Worm (Caenorhabditis elegans): ENCODE data around the gene mlc-1.

The mlc-1 gene

DNA sequence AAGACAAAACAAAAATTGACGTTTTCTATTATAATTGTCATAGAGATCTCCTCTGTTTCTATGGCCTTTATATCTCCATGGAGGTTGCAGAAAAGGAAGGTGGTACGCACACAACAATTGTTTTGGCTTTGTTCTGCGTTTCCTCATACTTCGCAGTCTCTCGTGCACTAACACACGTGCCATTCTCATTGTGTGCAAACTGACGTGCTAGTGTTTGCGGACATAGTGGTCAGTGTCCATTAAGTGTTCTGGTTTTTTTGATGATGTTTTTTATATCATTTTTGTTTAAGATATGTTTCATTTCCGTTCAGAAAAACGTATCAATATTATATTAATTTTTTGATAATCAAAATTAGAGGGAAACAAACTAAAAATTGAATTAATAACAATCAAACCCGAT is 7.6 kb upstream of the mlc-1 start, which contains the start of gene C36E6.2:
C36E6.2 (plus strand) TSS at position 261 of the 400 bp plus-strand sequence.
- no peak for TF ChIP-seq unc-62 (GFP tag; optimal IDR thresholded peaks at IDR 0.05)

DNA sequence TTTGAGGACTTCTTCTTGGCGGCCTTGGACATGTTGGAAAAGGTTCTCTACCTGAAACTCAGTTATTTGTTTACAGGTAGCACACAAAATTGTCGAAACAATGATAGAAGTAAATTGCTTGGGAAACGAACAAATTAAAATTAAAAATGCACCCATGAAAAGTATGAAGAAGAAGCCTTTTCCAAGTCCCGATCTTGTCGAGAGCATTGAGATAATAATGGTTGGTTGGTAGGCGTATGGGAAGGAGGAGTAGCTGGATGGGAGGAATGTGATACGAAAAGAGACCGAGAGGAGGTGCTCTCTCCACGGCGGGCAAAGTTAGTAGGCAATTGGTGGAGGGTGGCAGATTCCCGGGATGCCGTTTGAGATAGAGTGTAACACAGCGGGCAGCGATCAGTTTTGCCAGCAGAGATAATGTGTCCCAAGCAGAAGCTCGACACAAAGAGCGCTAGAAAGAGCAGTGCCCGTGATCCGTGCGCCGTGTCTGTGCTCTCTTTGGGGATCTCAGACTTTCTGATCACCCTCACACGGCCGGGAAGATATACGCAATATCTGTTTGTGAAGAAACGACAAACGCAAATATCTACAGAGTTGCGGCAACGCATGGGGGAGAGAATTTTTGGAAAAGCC is 2.4 kb upstream of the mlc-1 start, which contains the start of gene mlc-2:
mlc-2 (minus strand) TSS at position 51 of the 630 bp plus-strand sequence.
- TF ChIP-seq unc-62 (GFP tag; optimal IDR thresholded peaks at IDR 0.05), result no peak

DNA sequence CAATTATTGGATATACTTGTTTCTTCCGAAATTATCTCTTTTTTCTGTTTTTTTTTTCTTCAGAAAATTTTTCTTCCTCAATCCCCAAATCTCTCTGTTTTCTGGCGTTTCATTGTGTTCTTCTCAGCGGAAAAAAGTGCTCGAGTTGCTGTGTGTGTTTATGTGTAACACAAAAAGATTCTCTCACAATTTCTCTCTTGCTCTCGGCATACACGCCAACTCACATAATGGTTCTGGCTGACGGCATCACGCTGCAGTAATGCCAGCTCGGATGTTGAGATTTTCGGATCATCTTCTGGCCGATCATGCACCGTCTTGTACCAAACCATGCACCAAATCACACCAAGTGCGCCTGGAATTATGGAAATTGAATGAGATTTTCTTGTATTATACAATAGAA is 2.9 kb downstream of the mlc-1 start:
- TF ChIP-seq unc-62 (GFP tag; optimal IDR thresholded peaks at IDR 0.05), result no peak

DNA sequence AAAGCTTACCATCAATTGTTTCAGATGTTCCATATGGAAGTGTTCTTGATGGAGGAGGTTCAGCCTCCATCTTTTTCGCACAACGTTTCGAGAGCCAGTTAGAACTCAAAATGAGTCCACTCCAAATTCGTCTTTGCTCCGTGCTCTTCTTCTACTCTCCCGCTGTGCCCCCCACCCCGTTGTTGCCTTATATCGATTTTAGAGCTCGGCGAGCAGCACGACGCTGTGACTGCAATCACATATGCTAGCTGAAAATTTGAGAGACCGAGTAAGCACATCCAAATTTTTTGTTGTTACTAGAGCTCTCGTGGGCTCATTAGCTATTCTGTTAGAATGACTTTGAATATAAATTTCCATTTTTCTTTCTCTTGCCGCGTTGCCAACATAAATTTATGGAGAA is 5.8 kb downstream of the mlc-1 start, which contains the start of gene slc-17.1:
slc-17.1 (minus strand) TSS at position 101 of the 400 bp plus-strand sequence.
- no peak for TF ChIP-seq unc-62 (GFP tag; optimal IDR thresholded peaks at IDR 0.05)

DNA sequence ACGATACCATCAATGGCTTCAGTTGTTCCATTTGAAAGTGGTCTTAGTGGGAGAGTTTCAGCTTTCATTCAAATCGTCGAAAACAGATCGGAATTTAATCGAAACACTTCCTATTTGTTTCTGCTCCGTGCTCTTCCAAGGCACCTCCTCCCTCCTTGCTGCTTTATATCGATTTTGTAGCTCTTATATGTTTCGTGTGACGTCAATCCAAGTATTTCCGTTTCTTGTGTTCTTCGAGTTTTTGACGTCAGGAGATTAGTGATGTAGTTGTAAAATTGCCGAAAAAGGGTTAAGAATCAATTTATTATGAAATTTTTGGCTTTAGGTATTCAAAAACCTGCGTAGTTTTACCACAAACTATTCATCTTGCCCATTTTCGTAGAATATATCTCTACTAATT is 7.6 kb downstream of the mlc-1 start, which contains the start of gene ZK54.3:
ZK54.3 (minus strand) TSS at position 391 of the 400 bp plus-strand sequence.
- no peak for TF ChIP-seq unc-62 (GFP tag; optimal IDR thresholded peaks at IDR 0.05)

DNA sequence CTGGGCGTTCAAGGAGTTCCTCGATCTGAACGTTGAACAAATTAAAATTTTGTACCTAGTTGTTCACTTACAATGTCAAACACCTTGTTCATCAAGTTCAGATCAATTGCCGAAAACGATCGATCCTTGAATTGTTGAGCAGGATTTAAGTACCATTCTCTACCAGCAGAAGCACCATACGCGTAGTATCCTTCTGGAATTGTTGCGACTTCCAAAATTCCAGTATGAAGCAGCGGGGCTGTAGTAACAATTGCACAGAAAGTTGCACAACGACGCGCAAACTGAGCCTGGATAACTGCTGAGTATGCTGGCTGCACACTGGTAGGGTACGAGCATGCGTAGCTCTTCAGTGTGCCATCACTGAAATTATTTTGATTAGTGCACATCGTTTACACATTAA is 9.5 kb downstream of the mlc-1 start:
- TF ChIP-seq unc-62 (GFP tag; optimal IDR thresholded peaks at IDR 0.05), result no peak

DNA sequence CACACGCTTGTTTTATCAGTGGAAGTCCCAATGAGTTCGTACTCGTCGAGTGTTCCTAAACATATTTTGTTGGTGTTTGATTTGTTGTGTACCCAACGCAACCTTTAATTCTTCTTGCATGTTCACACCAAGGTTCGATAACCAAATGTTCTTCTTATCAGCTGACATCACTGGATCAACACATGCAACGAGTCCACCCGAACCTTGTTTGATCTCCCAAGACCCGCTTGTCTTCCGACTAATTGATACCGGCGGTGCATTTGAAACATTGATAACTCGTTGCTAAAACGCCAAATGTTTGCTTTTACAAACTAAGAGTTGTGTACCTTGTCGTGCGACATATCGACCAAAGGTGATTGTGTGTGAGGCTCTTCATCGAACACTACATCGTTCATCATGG is 12.7 kb downstream of the mlc-1 start:
- no peak for TF ChIP-seq unc-62 (GFP tag; optimal IDR thresholded peaks at IDR 0.05)

DNA sequence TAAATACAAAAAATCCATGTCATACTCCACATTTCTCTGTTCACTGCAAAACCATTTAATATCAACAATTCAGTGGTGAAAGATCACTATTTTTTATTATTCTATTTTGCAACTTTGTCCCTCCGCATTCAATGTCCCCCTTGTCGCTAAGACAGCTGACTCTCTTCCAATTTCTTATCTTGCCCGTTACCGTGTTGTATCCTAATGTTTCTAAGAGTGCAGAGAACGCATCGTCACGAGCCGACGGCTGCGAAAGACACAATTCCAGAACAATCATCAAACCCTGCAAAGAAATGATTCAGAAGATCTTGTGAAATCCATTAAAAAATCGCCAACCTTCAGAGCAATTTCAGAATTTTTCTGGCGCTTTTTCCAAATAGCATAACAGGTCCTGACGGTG is 13.9 kb downstream of the mlc-1 start:
- no peak for TF ChIP-seq unc-62 (GFP tag; optimal IDR thresholded peaks at IDR 0.05)

DNA sequence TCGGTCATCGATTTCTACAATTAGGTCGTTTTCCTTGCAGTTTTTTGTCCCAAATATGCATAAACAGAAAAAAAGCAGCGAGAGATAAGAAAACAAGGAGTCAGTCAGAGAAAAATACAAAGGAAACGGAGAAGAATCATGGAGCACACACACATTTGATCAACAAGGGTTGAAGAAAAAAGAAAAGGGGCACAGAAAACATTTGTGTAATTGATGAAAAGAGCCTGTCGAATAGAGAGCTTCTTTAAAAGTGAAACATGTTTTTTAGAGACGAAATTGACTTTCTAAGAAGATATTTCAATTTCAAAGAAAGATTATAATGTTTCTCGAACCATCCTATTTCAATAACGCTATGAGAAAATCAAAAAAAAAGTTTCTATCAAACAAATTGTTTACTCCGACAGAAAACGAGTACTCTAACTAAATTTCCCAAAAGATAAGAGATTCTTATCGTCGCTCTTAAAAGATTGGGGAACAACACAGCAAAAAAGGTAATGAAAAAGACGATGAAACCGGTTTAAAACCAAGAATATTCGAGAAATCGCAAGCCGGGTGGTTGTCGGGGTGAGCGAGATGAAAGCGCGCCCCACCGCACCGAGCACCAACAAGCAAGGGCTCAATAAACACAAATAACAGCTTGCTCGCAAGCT is 15.6 kb downstream of the mlc-1 start, which contains the start of gene tps-1:
tps-1 (minus strand) TSS at position 14 of the 650 bp plus-strand sequence.
- no peak for TF ChIP-seq unc-62 (GFP tag; optimal IDR thresholded peaks at IDR 0.05)

DNA sequence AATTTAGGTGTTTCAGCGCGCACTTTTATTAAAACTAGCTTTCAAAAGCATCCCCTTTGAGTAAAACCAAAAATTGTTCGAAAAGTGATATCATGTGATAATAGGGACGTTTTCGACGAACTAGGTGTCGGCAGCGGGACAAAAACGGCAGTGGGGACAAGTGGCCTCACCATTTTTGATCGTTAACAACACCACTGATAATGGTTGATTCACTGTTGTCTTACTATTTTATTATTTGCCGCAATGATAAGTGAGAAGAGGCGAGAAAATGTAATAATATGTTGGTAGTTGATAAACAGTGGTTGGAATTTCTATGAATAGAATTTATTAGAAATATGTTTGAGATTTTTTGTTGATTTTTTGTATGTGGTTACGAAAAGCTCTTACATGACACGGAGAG is 17.0 kb downstream of the mlc-1 start:
- TF ChIP-seq unc-62 (GFP tag; optimal IDR thresholded peaks at IDR 0.05), result no peak

DNA sequence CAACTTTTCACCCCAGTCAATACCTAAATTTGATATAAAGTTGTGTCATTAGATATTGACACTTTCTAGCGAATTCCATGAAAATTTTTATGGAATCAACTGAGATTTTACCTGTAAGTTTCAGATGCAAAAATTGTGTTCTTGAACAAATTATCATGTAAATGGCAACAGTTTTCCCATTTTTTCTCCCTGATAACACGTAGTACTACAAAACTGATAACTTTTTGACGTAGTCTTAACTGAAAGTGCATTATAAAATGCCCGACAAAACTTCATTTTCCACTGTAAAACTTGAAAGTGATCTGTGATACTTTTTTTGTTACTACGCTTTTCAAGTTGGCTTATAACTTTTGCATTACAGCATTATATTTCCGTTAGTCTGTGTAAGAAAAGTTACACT is 19.7 kb downstream of the mlc-1 start:
- no peak for TF ChIP-seq unc-62 (GFP tag; optimal IDR thresholded peaks at IDR 0.05)

DNA sequence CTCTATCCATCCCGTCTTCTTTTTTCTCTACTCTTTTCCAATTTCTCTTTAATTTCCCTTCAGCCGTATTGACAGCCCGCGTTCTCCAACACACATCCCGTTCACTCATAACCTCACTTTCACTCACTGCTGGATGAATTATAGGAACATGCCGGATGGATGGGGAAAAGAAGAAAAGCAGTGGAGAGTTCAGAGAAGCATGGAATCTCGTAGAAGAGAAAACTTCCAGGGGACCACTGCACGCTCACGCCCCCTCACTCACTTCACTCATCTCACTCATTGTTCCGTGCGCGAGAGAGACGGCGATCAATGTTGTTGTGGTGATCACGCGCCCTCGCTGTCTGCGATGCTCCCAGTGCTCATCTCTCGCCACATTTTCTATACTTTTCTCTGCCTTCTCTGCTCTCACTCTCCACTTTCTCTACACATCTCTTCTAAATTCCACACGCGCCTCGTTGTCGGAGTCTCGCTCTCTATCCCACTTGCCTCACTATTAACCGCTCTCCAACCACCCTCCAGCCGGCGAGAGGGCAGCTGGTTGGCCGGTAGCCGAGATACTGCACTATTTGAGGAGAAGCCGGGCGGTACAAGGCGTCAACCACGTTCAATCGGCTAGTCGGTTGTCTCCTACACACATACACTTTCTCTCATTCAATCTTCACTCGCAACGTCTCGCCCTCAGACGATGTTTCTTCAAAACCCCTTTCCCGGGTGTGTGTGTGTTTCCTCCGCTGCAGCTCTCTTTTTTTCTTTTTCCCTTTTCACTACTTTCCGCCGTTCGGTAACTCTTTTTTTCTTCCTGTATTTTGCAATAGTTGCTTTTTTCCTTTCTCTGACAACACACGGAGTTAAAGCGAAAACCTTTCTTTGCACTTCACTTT is 20.9 kb downstream of the mlc-1 start:
- TF ChIP-seq unc-62 (GFP tag; optimal IDR thresholded peaks at IDR 0.05), result peak; percentile 6

DNA sequence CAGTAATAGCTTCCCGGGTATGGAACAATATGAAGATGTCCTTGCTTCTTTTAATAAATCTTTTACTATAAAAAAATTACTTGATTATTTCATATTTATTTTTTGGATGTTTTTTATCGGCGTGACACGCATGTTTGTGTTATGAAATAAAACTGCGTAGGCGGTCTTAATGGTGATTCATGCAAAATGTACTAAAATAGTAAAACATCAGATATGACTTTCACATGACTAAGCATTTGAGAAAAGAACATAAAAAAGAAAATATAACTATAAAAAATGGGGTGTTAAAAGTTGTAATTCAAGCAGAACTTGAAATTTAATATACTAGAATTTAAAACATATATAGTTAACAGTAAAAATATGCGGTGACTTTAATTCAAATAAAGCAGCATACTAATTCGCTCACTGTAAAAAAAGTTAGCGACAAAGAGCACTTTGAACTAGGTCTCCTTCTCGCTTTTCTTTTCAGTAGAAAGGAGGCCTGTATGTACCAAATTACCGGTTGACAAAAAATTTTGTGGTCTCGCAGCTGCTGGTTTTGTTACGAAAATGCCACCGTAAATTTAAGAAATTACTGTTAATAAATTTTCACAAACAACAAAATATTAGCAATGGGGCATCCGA is 23.0 kb downstream of the mlc-1 start:
- TF ChIP-seq unc-62 (GFP tag; optimal IDR thresholded peaks at IDR 0.05), result no peak

DNA sequence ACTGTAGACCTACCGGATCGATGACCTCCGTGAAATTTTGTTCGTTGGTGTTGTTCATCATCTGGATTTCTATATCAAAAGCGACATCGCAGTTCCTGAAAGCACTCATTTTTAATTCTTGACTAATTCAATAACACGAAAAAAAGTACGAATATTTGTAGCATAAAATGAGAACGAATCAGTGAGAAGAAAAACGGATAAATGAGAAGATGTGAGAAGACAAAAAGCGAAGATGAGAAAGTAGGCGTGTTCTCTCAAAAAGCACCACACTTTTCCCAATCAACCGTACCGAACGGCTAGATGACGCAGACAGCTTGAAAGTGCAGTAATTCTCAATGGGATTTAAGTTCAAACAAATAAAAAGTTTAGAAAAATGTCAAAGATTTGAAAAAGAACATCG is 27.7 kb downstream of the mlc-1 start, which contains the start of gene npr-24:
npr-24 (minus strand) TSS at position 101 of the 400 bp plus-strand sequence.
- no peak for TF ChIP-seq unc-62 (GFP tag; optimal IDR thresholded peaks at IDR 0.05)

DNA sequence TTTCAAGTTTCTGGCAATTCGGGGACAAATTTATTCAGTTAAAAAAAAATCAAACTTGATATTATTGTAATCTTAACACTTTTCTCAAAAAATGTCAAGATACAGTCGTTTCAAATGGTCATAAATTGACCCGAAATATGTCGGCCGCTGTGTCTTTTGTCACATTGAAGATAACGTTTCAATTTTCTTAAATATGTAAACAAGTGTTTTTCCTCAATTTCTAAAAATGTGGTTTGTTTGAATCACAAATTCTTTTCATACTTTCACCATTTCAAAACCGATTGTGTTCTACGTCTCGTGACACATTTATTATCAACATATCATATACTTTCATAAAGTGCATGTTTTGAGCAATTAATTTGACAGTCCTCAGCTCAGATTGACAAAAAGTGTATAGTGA is 43.2 kb downstream of the mlc-1 start:
- no peak for TF ChIP-seq unc-62 (GFP tag; optimal IDR thresholded peaks at IDR 0.05)

DNA sequence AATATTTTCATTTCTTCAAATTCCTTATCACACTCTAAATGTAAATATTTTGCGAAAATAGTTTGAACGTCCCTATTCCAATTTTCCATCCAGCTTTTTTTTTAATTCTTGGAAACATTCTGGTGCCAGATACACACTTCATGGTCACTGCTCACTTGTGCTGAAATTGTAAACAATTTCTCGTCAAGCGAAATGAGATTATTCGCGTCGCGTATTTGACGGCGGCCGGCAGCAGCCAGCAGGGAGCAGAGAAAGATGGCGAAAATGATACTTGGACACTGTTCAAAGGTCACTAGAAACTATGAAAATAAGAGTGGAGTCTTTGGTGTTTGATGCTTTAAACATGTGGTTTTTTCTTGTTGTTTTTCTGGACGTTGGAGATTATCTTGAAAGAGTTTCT is 45.4 kb downstream of the mlc-1 start:
- TF ChIP-seq unc-62 (GFP tag; optimal IDR thresholded peaks at IDR 0.05), result no peak

Data from whole organism, dauer.